Worm (Caenorhabditis elegans) whole organism, late embryonic: ENCODE measurements around the gene C50F7.3.

ENCODE experiments used
- C38D4.7 ChIP-seq: fragments of 200-800 bp; sonication (Bioruptor generic); optimal IDR thresholded peaks from 2 replicates; lab custom pipeline; 2018; ENCODE audit warnings: mild to moderate bottlenecking, missing genetic modification characterization, moderate library complexity, missing compliant biosample characterization
- ama-1 ChIP-seq: fragments of 150-350 bp; optimal IDR thresholded peaks from 2 replicates; lab custom pipeline; 2014
- ceh-31 ChIP-seq: sonication (generic microtip); optimal IDR thresholded peaks from 2 replicates; lab custom pipeline; 2016; ENCODE audit warnings: missing genetic modification characterization, missing compliant biosample characterization
- ceh-9 ChIP-seq: sonication (generic microtip); optimal IDR thresholded peaks from 2 replicates; lab custom pipeline; 2016; ENCODE audit warnings: mild to moderate bottlenecking, missing genetic modification characterization, inconsistent platforms, missing compliant biosample characterization
- fkh-10 ChIP-seq: fragments of 150-350 bp; optimal IDR thresholded peaks from 2 replicates; lab custom pipeline; 2014; ENCODE audit warnings: missing biosample characterization, missing genetic modification reagents, missing genetic modification characterization
- hlh-8 ChIP-seq: sonication (generic microtip); optimal IDR thresholded peaks from 2 replicates; lab custom pipeline; 2016; ENCODE audit warnings: missing genotype, missing genetic modification characterization, missing compliant biosample characterization

DNA sequence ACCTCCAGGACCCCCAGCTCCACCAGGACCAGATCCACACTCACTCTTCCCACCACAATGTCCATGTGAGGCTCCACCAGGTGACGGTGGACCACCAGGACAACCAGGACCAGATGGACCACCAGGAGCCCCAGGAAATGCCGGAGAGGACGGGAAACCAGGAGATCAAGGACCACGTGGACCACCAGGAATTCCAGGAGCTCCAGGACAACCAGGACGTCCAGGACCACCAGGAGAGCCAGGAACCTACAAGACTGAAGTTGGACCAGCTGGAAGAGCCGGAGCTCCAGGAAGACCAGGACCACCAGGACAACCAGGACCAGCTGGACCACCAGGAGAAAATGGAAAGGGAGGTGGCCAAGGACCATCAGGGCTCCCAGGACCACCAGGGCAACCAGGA is 22.0 kb downstream of the C50F7.3 start:
- TF ChIP-seq fkh-10 (GFP tag; lab: Kevin White, UChicago) = no peak
- no peak for TF ChIP-seq ama-1
- TF ChIP-seq C38D4.7 (GFP tag; lab: Kevin White, UChicago) = no peak
- no peak for TF ChIP-seq ceh-31 (tag; lab: Kevin White, UChicago)
- TF ChIP-seq ceh-9 = no peak
- no peak for TF ChIP-seq hlh-8 (tag; lab: Kevin White, UChicago)
